Fruit fly (Drosophila melanogaster) whole organism, embryonic: ENCODE results near the gene gNacalpha.

Source experiments
- Abd-B ChIP-seq: fragments of 200-800 bp; sonication (Bioruptor generic); optimal IDR thresholded peaks from 2 replicates; lab custom pipeline; 2018; ENCODE audit warnings: missing biosample characterization, mild to moderate bottlenecking, missing genetic modification characterization, moderate library complexity
- BtbVII ChIP-seq: fragments of 200-800 bp; sonication (Bioruptor generic); optimal IDR thresholded peaks from 3 replicates; lab custom pipeline; 2017; ENCODE audit warnings: missing biosample characterization, mild to moderate bottlenecking, missing genetic modification characterization
- CG1024 ChIP-seq: fragments of 200-800 bp; sonication (Bioruptor generic); IDR thresholded peaks from 2 replicates; pipeline ENCODE4 v1.3.6; 2022; ENCODE audit warnings: missing biosample characterization, missing genetic modification characterization
- CG10267 ChIP-seq: fragments of 200-800 bp; sonication (Bioruptor generic); optimal IDR thresholded peaks from 2 replicates; lab custom pipeline; 2018; ENCODE audit warnings: missing biosample characterization, mild to moderate bottlenecking, missing genetic modification characterization, moderate library complexity
- CG10366 ChIP-seq: fragments of 200-800 bp; sonication (Bioruptor generic); IDR thresholded peaks from 2 replicates; pipeline ENCODE4 v1.3.6; 2022; ENCODE audit warnings: missing biosample characterization, missing genetic modification characterization
- CG11085 ChIP-seq: fragments of 200-800 bp; sonication (Bioruptor generic); IDR thresholded peaks from 2 replicates; pipeline ENCODE4 v1.3.6; 2022; ENCODE audit warnings: missing biosample characterization, missing genetic modification characterization
- CG12769 ChIP-seq: fragments of 200-800 bp; sonication (Bioruptor generic); optimal IDR thresholded peaks from 2 replicates; lab custom pipeline; 2019; ENCODE audit warnings: missing biosample characterization, mild to moderate bottlenecking, missing genetic modification characterization, moderate library complexity
- CG13123 ChIP-seq: fragments of 200-800 bp; sonication (Bioruptor generic); optimal IDR thresholded peaks from 2 replicates; lab custom pipeline; 2016; ENCODE audit warnings: missing biosample characterization, missing genetic modification characterization
- CG13296 ChIP-seq: fragments of 200-800 bp; sonication (Bioruptor generic); optimal IDR thresholded peaks from 3 replicates; lab custom pipeline; 2018; ENCODE audit warnings: missing biosample characterization, mild to moderate bottlenecking, missing genetic modification characterization
- CG14710 ChIP-seq: fragments of 200-800 bp; sonication (Bioruptor generic); optimal IDR thresholded peaks from 3 replicates; lab custom pipeline; 2019; ENCODE audit warnings: missing biosample characterization, mild to moderate bottlenecking, missing genetic modification characterization, moderate library complexity
- CG14965 ChIP-seq: fragments of 200-800 bp; sonication (Bioruptor generic); optimal IDR thresholded peaks from 2 replicates; lab custom pipeline; 2016; ENCODE audit warnings: missing biosample characterization, missing genetic modification characterization, borderline replicate concordance
- CG18011 ChIP-seq: fragments of 200-800 bp; sonication (Bioruptor generic); optimal IDR thresholded peaks from 2 replicates; lab custom pipeline; 2017; ENCODE audit warnings: missing biosample characterization, missing genetic modification characterization, mild to moderate bottlenecking, moderate library complexity, missing genotype
- CG3065 ChIP-seq: fragments of 200-800 bp; sonication (Bioruptor generic); optimal IDR thresholded peaks from 2 replicates; lab custom pipeline; 2016; ENCODE audit warnings: missing biosample characterization, missing genetic modification characterization
- CG31441 ChIP-seq: fragments of 200-800 bp; sonication (Bioruptor generic); IDR thresholded peaks from 2 replicates; pipeline ENCODE4 v1.3.6; 2022; ENCODE audit warnings: missing biosample characterization, missing genetic modification characterization
- CG3163 ChIP-seq: fragments of 200-800 bp; sonication (Bioruptor generic); optimal IDR thresholded peaks from 3 replicates; lab custom pipeline; 2016; ENCODE audit warnings: missing biosample characterization, missing genetic modification characterization
- CG32767 ChIP-seq: fragments of 200-800 bp; sonication (Bioruptor generic); IDR thresholded peaks from 2 replicates; pipeline ENCODE4 v1.3.6; 2022; ENCODE audit warnings: missing biosample characterization, missing genetic modification characterization
- CG33557 ChIP-seq: fragments of 200-800 bp; sonication (Bioruptor generic); optimal IDR thresholded peaks from 2 replicates; lab custom pipeline; 2019; ENCODE audit warnings: missing biosample characterization, mild to moderate bottlenecking, missing genetic modification characterization, moderate library complexity
- CG7271 ChIP-seq: fragments of 200-800 bp; sonication (Bioruptor generic); optimal IDR thresholded peaks from 2 replicates; lab custom pipeline; 2018; ENCODE audit warnings: missing biosample characterization, mild to moderate bottlenecking, missing genetic modification characterization, moderate library complexity
- CG7928 ChIP-seq: fragments of 200-800 bp; sonication (Bioruptor generic); optimal IDR thresholded peaks from 2 replicates; lab custom pipeline; 2017; ENCODE audit warnings: missing biosample characterization, mild to moderate bottlenecking, missing genetic modification characterization
- CTCF ChIP-seq: fragments of 200-800 bp; sonication (Bioruptor generic); optimal IDR thresholded peaks from 2 replicates; lab custom pipeline; 2017; ENCODE audit warnings: missing biosample characterization, mild to moderate bottlenecking, missing genetic modification characterization, moderate library complexity
- Dbx ChIP-seq: fragments of 200-800 bp; sonication (Bioruptor generic); IDR thresholded peaks from 3 replicates; pipeline ENCODE4 v1.3.6; 2022; ENCODE audit warnings: missing biosample characterization, missing genetic modification characterization
- HHEX ChIP-seq: fragments of 200-800 bp; sonication (Bioruptor generic); optimal IDR thresholded peaks from 3 replicates; lab custom pipeline; 2017; ENCODE audit warnings: missing biosample characterization, mild to moderate bottlenecking, missing genetic modification characterization, missing genetic modification reagents
- HLH54F ChIP-seq: fragments of 200-800 bp; sonication (Bioruptor generic); optimal IDR thresholded peaks from 3 replicates; lab custom pipeline; 2016; ENCODE audit warnings: missing biosample characterization, missing genetic modification characterization
- Hsf ChIP-seq: fragments of 200-800 bp; sonication (Bioruptor generic); optimal IDR thresholded peaks from 3 replicates; lab custom pipeline; 2016; ENCODE audit warnings: missing biosample characterization, missing genetic modification characterization
- Jarid2 ChIP-seq: fragments of 200-800 bp; sonication (Bioruptor generic); optimal IDR thresholded peaks from 3 replicates; lab custom pipeline; 2017; ENCODE audit warnings: mild to moderate bottlenecking, missing biosample characterization, missing genetic modification reagents, missing genetic modification characterization
- Kr ChIP-seq: fragments of 200-800 bp; sonication (Bioruptor generic); optimal IDR thresholded peaks from 2 replicates; lab custom pipeline; 2017; ENCODE audit warnings: missing biosample characterization, mild to moderate bottlenecking, missing genetic modification characterization
- Myb ChIP-seq: fragments of 200-800 bp; sonication (Bioruptor generic); optimal IDR thresholded peaks from 2 replicates; lab custom pipeline; 2016; ENCODE audit warnings: missing biosample characterization, missing genetic modification characterization
- Optix ChIP-seq: fragments of 200-800 bp; sonication (Bioruptor generic); IDR thresholded peaks from 3 replicates; pipeline ENCODE4 v1.3.6; 2022; ENCODE audit warnings: missing biosample characterization, missing genetic modification characterization
- Scr ChIP-seq: fragments of 200-800 bp; sonication (Bioruptor generic); IDR thresholded peaks from 2 replicates; pipeline ENCODE4 v1.3.6; 2022; ENCODE audit warnings: missing biosample characterization, missing genetic modification characterization; ENCODE audit not compliant: partially characterized antibody
- TFAM ChIP-seq: fragments of 200-800 bp; sonication (Bioruptor generic); optimal IDR thresholded peaks from 2 replicates; lab custom pipeline; 2017; ENCODE audit warnings: missing biosample characterization, missing genetic modification characterization, inconsistent platforms
- YL-1 ChIP-seq: fragments of 200-800 bp; sonication (Bioruptor generic); optimal IDR thresholded peaks from 3 replicates; lab custom pipeline; 2017; ENCODE audit warnings: missing biosample characterization, mild to moderate bottlenecking, missing genetic modification characterization
- btn ChIP-seq: fragments of 200-800 bp; sonication (Bioruptor generic); optimal IDR thresholded peaks from 2 replicates; lab custom pipeline; 2016; ENCODE audit warnings: missing biosample characterization, missing genetic modification characterization
- chm ChIP-seq: fragments of 200-800 bp; sonication (Bioruptor generic); IDR thresholded peaks from 2 replicates; pipeline ENCODE4 v1.3.6; 2022; ENCODE audit warnings: missing biosample characterization, missing genetic modification characterization
- disco-r ChIP-seq: fragments of 200-800 bp; sonication (Bioruptor generic); optimal IDR thresholded peaks from 2 replicates; lab custom pipeline; 2016; ENCODE audit warnings: missing biosample characterization, missing genetic modification characterization
- emc ChIP-seq: fragments of 200-800 bp; sonication (Bioruptor generic); optimal IDR thresholded peaks from 2 replicates; lab custom pipeline; 2016; ENCODE audit warnings: missing biosample characterization, missing genetic modification characterization
- ems ChIP-seq: fragments of 200-800 bp; sonication (Bioruptor generic); optimal IDR thresholded peaks from 3 replicates; lab custom pipeline; 2016; ENCODE audit warnings: missing biosample characterization, missing genetic modification characterization
- fd102C ChIP-seq: fragments of 200-800 bp; sonication (Bioruptor generic); optimal IDR thresholded peaks from 2 replicates; lab custom pipeline; 2018; ENCODE audit warnings: missing biosample characterization, mild to moderate bottlenecking, missing genetic modification characterization, moderate library complexity
- ftz-f1 ChIP-seq: fragments of 200-800 bp; sonication (Bioruptor generic); optimal IDR thresholded peaks from 2 replicates; lab custom pipeline; 2016; ENCODE audit warnings: missing biosample characterization, missing genetic modification characterization
- gsb-n ChIP-seq: fragments of 200-800 bp; sonication (Bioruptor generic); optimal IDR thresholded peaks from 3 replicates; lab custom pipeline; 2018; ENCODE audit warnings: missing biosample characterization, mild to moderate bottlenecking, missing genetic modification characterization
- ind ChIP-seq: fragments of 200-800 bp; sonication (Bioruptor generic); optimal IDR thresholded peaks from 3 replicates; lab custom pipeline; 2016; ENCODE audit warnings: missing biosample characterization, missing genetic modification characterization
- ken ChIP-seq: fragments of 200-800 bp; sonication (Bioruptor generic); IDR thresholded peaks from 3 replicates; pipeline ENCODE4 v1.3.6; 2022; ENCODE audit warnings: missing biosample characterization, missing genetic modification characterization
- nau ChIP-seq: fragments of 200-800 bp; sonication (Bioruptor generic); optimal IDR thresholded peaks from 3 replicates; lab custom pipeline; 2017; ENCODE audit warnings: missing biosample characterization, mild to moderate bottlenecking, missing genetic modification characterization, missing genetic modification reagents
- onecut ChIP-seq: fragments of 200-800 bp; sonication (Bioruptor generic); IDR thresholded peaks from 2 replicates; pipeline ENCODE4 v1.3.6; 2022; ENCODE audit warnings: missing biosample characterization, missing genetic modification characterization
- pan ChIP-seq, 4 experiments: fragments of >200 bp in 3 of 4; fragments of 200-800 bp in 1 of 4; sonication (Bioruptor generic) in 1 of 4; optimal IDR thresholded peaks in 3 of 4; IDR thresholded peaks in 1 of 4; 2 replicates each; pipeline versions ENCODE4 v1.3.6 to Lab custom; 2017 to 2022; ENCODE audit warnings: missing biosample characterization in 2 of 4, missing genetic modification characterization in 2 of 4, mixed read lengths in 1 of 4
- pzg ChIP-seq: fragments of 200-800 bp; sonication (Bioruptor generic); optimal IDR thresholded peaks from 3 replicates; lab custom pipeline; 2018; ENCODE audit warnings: missing biosample characterization, mild to moderate bottlenecking, missing genetic modification characterization, moderate library complexity
- repo ChIP-seq: fragments of 200-800 bp; sonication (Bioruptor generic); optimal IDR thresholded peaks from 2 replicates; lab custom pipeline; 2016; ENCODE audit warnings: missing biosample characterization, missing genetic modification characterization
- run ChIP-seq: fragments of 200-800 bp; sonication (Bioruptor generic); optimal IDR thresholded peaks from 3 replicates; lab custom pipeline; 2018; ENCODE audit warnings: missing biosample characterization, mild to moderate bottlenecking, missing genetic modification characterization
- sens ChIP-seq: fragments of 200-800 bp; sonication (Bioruptor generic); peaks from one replicate; lab custom pipeline; 2016; ENCODE audit warnings: missing biosample characterization, missing genetic modification characterization
- sim ChIP-seq: fragments of 200-800 bp; sonication (Bioruptor generic); IDR thresholded peaks from 2 replicates; pipeline ENCODE4 v1.3.6; 2022; ENCODE audit warnings: missing biosample characterization, missing genetic modification characterization
- sima ChIP-seq: fragments of 200-800 bp; sonication (Bioruptor generic); optimal IDR thresholded peaks from 2 replicates; lab custom pipeline; 2016; ENCODE audit warnings: missing biosample characterization, missing genetic modification characterization
- unc-4 ChIP-seq: fragments of 200-800 bp; sonication (Bioruptor generic); IDR thresholded peaks from 2 replicates; pipeline ENCODE4 v1.3.6; 2022; ENCODE audit warnings: missing biosample characterization, missing genetic modification characterization; ENCODE audit not compliant: partially characterized antibody

The gNacalpha gene

dm6 chr2L:1072184-1072583 lies 35.1 kb downstream of the gNacalpha start (continued):
- TF ChIP-seq sens (GFP tag; lab: Kevin White, UChicago) (peak; percentile 98), HHEX (GFP tag; lab: Kevin White, UChicago) (peak; percentile 96), unc-4 (GFP tag; lab: Robert Waterston, UW) (no peak), chm (peak; percentile 96), gsb-n (tag; lab: Kevin White, UChicago) (peak; percentile 95), btn (GFP tag; lab: Kevin White, UChicago) (peak; percentile 88), BtbVII (GFP tag; lab: Kevin White, UChicago) (peak; percentile 95), YL-1 (peak; percentile 97), CG1024 (GFP tag; lab: Robert Waterston, UW) (peak; percentile 93), run (tag; lab: Kevin White, UChicago) (peak; percentile 88), pzg (GFP tag; lab: Kevin White, UChicago) (peak; percentile 19), Kr (peak; percentile 98), Jarid2 (peak; percentile 84), onecut (peak; percentile 92), CG32767 (peak; percentile 79), ftz-f1 (GFP tag; lab: Kevin White, UChicago) (peak; percentile 45), CG31441 (GFP tag; lab: Robert Waterston, UW) (peak; percentile 91), CG12769 (tag; lab: Kevin White, UChicago) (peak; percentile 96), Hsf (GFP tag; lab: Kevin White, UChicago) (peak; percentile 81), HLH54F (GFP tag; lab: Kevin White, UChicago) (peak; percentile 75), Scr (GFP tag; lab: Robert Waterston, UW) (no peak), sim (peak; percentile 95), ken (GFP tag; lab: Robert Waterston, UW) (peak; percentile 84), CG7271 (tag; lab: Kevin White, UChicago) (peak; percentile 90), repo (GFP tag; lab: Kevin White, UChicago) (peak; percentile 92), TFAM (peak; percentile 92), CG18011 (GFP tag; lab: Kevin White, UChicago) (peak; percentile 79), CG11085 (GFP tag; lab: Robert Waterston, UW) (peak; percentile 80), CG13123 (GFP tag; lab: Kevin White, UChicago) (peak; percentile 96), CG10366 (peak; percentile 83), CG13296 (GFP tag; lab: Kevin White, UChicago) (peak; percentile 86), CG3065 (GFP tag; lab: Kevin White, UChicago) (peak; percentile 93), CG33557 (GFP tag; lab: Kevin White, UChicago) (peak; percentile 97), Dbx (GFP tag; lab: Robert Waterston, UW) (peak; percentile 92), emc (GFP tag; lab: Kevin White, UChicago) (peak; percentile 82), CG10267 (tag; lab: Kevin White, UChicago) (peak; percentile 73), Myb (GFP tag; lab: Kevin White, UChicago) (peak; percentile 70), CG7928 (GFP tag; lab: Kevin White, UChicago) (peak; percentile 74), CTCF (GFP tag; lab: Kevin White, UChicago) (peak; percentile 70), CG14710 (tag; lab: Kevin White, UChicago) (peak; percentile 91), Abd-B (peak; percentile 4), Optix (peak; percentile 84), ind (GFP tag; lab: Kevin White, UChicago) (peak; percentile 67), CG3163 (peak; percentile 87), nau (peak; percentile 98), CG14965 (peak; percentile 91), disco-r (GFP tag; lab: Kevin White, UChicago) (peak; percentile 91), pan (optimal IDR thresholded peaks at IDR 0.05; lab: Kevin White, UChicago) (no peak), pan (GFP tag; optimal IDR thresholded peaks at IDR 0.05 in 1 of 2, IDR thresholded peaks at IDR 0.05 in 1 of 2) (peak in 1 of 2 experiments; percentile 89), ems (GFP tag; lab: Kevin White, UChicago) (peak; percentile 89), sima (GFP tag; lab: Kevin White, UChicago) (peak; percentile 84), fd102C (peak; percentile 85)
